Fruit fly (Drosophila melanogaster) Kc167 (cell line): ENCODE data around the gene chinmo.

Experiments
- Sin3A ChIP-seq: fragments of >200 bp; optimal IDR thresholded peaks from 2 replicates; lab custom pipeline; 2018; ENCODE audit warnings: missing external identifiers
- h ChIP-seq: fragments of >200 bp; optimal IDR thresholded peaks from 3 replicates; lab custom pipeline; 2018; ENCODE audit warnings: missing external identifiers
- psq ChIP-seq: fragments of >200 bp; optimal IDR thresholded peaks from 2 replicates; lab custom pipeline; 2017; ENCODE audit warnings: missing external identifiers

DNA sequence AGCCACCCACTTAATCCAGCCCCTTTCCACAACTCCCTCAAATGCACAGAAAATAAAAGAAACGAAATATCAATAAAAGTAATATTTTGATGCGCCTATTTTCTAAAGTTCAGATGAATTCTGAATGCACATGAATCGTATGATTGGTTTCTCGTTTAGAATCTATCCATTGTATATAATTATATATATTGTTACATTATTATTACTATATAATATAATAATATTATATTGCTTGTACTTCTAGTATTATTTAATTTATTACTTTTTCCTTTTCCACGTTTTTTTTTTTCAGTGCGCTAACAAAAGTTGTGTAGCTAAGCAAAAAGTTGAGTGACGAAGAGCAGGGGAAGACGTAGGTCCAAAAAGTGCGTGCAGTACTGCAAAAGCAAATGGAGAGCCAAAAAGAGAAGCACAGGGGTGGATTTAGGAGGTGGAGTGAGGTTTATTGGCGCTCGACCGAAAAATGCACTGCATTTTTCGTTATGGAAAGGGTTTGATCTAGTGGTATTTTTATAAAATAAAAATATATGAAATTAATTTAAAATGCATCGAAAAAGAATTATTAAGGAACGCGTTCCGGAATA lies 1.7 kb upstream of the chinmo start:
- TF ChIP-seq h (lab: Kevin White, UChicago) (no peak), psq (no peak), Sin3A (no peak)
